Worm (Caenorhabditis elegans): ENCODE data around the gene cux-7.

The cux-7 gene

DNA sequence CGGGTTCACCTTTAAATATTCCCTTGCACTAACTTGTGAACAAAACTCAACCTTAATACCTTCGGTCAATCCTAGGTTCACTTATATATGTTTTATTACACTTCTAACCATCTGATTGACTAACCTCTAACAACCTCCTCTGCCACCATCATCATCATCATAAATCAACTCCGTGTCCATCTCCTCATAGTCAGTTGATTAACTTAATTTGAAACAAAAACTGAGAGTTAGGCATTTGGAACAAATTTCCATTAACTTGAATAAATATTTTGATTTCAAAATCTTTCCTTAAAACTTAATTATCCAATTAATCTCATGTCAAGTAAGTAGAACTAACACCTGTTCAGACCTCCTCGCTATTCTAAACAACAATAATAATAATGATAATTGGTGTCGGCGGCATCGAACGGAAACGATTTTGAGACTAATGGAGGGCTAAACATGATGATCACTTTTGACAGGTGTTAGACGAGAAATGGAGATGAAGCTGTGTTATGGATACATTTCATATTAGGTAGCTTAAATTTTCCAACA is 33.1 kb upstream of the cux-7 start:
- TF ChIP-seq M03D4.4 (tag; optimal IDR thresholded peaks at IDR 0.05): no peak
- peak; percentile 66 for TF ChIP-seq unc-62 (GFP tag; optimal IDR thresholded peaks at IDR 0.05)
- TF ChIP-seq nhr-2 (tag; optimal IDR thresholded peaks at IDR 0.05): peak; percentile 19

DNA sequence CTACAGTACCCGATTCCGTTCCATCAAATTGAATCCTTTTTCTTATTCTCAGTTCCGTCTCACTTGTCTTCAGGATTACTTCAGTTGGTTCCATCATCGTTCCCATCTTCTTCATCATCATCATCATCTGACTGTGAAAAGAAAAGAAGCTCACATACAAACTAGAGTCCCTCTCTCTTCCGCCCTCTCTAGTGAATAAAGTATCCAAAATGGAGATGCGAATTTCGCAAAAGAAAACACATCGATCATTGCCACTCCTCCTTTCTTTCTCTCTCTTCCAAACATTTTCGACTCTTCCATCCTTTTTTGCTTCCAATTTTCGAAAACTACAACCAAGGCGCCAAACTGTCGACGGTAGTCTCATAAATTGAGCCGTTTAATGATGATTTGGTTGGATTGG is 32.2 kb upstream of the cux-7 start:
- TF ChIP-seq ceh-43 (GFP tag; optimal IDR thresholded peaks at IDR 0.05): no peak
- TF ChIP-seq nhr-2 (tag; optimal IDR thresholded peaks at IDR 0.05): no peak
- TF ChIP-seq lsy-2 (tag; optimal IDR thresholded peaks at IDR 0.05): no peak
- TF ChIP-seq cnd-1 (tag; optimal IDR thresholded peaks at IDR 0.05): no peak
- TF ChIP-seq ces-1 (GFP tag; optimal IDR thresholded peaks at IDR 0.05): no peak
- no peak for TF ChIP-seq ceh-39 (tag; optimal IDR thresholded peaks at IDR 0.05)
- no peak for TF ChIP-seq ceh-83 (GFP tag; optimal IDR thresholded peaks at IDR 0.05)
- no peak for TF ChIP-seq tbx-8 (GFP tag; optimal IDR thresholded peaks at IDR 0.05)
- TF ChIP-seq lin-32 (GFP tag; optimal IDR thresholded peaks at IDR 0.05): no peak
- TF ChIP-seq unc-39 (tag; optimal IDR thresholded peaks at IDR 0.05): no peak
- no peak for TF ChIP-seq drap-1 (GFP tag; optimal IDR thresholded peaks at IDR 0.05)

DNA sequence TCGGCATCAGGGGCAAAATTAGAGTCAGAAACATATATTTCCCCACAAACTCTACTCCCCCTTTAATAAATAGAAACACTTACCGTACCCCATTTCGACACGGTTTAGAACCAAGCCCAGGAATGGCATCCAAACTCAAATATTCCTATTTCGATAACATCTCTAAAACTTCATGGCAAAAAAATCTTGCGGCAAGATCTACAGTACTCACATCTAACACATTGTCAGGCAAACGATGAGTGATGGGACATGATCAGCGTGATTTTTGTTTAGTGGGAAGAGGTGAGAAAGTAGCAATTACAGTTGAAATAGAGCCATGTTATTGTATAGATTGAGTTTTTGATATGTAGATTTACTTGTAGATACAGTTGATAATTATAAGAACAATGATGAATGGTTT is 30.3 kb upstream of the cux-7 start:
- TF ChIP-seq unc-62 (GFP tag; optimal IDR thresholded peaks at IDR 0.05) (peak; percentile 28), nhr-76 (tag; optimal IDR thresholded peaks at IDR 0.05) (no peak)

DNA sequence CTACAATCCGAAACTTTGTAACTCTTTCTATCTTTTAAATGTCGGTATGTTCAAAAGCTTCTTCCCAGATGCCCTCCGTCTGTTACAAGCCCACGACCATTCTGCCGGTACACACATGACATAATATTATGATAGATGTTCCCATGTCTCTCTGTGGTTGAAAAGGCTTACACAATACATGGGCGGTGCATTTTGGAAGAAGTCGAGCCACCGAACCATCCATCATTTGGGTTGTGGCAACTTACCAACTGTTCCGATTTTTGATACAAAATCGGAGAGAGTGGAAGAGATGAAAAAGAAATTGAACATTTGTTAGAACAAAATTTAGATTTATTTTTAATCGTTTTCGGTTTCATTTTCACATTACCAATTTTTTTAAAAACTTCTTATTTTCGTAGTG is 28.3 kb upstream of the cux-7 start:
- TF ChIP-seq unc-62 (GFP tag; optimal IDR thresholded peaks at IDR 0.05) (peak; percentile 96), M03D4.4 (tag; optimal IDR thresholded peaks at IDR 0.05) (no peak), ceh-39 (tag; optimal IDR thresholded peaks at IDR 0.05) (no peak), pha-4 (tag; optimal IDR thresholded peaks at IDR 0.05) (no peak), hlh-1 (tag; optimal IDR thresholded peaks at IDR 0.05) (peak; percentile 78), nhr-237 (tag; optimal IDR thresholded peaks at IDR 0.05) (no peak), unc-39 (tag; optimal IDR thresholded peaks at IDR 0.05) (no peak), ztf-11 (tag; optimal IDR thresholded peaks at IDR 0.05) (no peak), unc-120 (tag; optimal IDR thresholded peaks at IDR 0.05; ENCODE audit: poor library complexity, severe bottlenecking) (peak; percentile 50), ces-1 (GFP tag; optimal IDR thresholded peaks at IDR 0.05) (no peak), cnd-1 (tag; optimal IDR thresholded peaks at IDR 0.05) (peak; percentile 14)

DNA sequence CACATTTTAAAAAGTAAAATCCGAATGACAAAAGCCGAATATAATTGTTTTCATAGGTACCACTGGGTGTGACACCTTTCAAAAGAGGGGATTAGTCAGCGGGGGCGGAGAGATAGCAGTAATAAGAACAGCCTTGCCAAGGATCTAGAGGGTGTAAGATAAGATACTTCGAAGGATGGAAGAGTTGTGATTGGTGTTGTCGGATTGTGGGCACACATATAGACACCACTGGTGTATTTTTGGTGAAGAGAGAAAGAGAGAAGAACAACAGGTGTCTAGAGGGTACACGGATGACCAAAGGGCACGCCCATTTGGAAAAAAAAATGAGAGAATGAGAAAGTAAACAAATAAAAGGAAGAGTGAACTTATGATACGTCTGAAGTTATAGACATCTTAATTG is 24.5 kb upstream of the cux-7 start:
- TF ChIP-seq unc-62 (GFP tag; optimal IDR thresholded peaks at IDR 0.05) (peak; percentile 74), blmp-1 (tag; optimal IDR thresholded peaks at IDR 0.05) (no peak), hlh-1 (tag; optimal IDR thresholded peaks at IDR 0.05) (peak; percentile 93), nhr-12 (tag; optimal IDR thresholded peaks at IDR 0.05) (no peak), unc-120 (tag; optimal IDR thresholded peaks at IDR 0.05; ENCODE audit: poor library complexity, severe bottlenecking) (peak; percentile 83)

DNA sequence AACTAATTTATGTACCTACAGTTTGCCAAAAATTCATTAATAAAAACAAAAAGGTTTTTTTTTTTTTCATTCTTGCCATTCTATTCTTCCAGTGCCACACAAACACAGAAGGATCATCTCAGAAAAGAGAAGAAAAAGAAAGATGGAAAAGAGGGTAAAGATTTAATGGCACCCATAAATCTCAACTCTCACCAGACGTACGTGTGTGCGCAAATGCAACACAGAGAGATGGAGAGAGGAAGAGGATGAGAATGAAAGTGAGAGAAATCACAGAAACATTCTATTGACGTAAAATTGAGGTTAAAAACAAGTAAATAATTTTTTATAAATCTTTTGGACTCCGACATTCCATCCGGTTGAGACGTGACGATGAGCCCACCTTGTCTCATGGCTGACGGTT is 23.6 kb upstream of the cux-7 start:
- TF ChIP-seq hlh-1 (tag; optimal IDR thresholded peaks at IDR 0.05) (peak; percentile 71), unc-62 (GFP tag; optimal IDR thresholded peaks at IDR 0.05) (peak; percentile 82), mab-5 (tag; optimal IDR thresholded peaks at IDR 0.05) (peak; percentile 61), lin-32 (GFP tag; optimal IDR thresholded peaks at IDR 0.05) (no peak), unc-120 (tag; optimal IDR thresholded peaks at IDR 0.05; ENCODE audit: poor library complexity, severe bottlenecking) (peak; percentile 1)

DNA sequence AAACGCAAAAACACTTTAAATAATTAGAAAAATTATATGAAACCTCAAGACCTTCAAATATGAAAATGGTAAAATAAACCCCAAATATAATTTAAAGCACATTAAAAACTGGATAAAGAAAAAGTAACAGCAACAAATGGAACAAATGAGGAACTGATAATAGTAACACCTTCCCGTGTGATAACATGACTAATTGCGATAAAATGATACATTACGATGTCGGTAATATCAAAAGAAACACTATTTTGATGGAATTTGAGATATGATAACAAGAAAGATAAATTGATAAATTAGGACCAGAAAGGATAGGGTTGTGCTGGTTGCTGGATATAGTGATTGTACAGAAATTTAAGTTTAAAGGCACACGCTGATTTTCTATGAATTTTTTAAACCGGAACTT is 21.4 kb upstream of the cux-7 start:
- TF ChIP-seq nhr-12 (tag; optimal IDR thresholded peaks at IDR 0.05): no peak
- TF ChIP-seq nhr-76 (tag; optimal IDR thresholded peaks at IDR 0.05): no peak
- TF ChIP-seq elt-1 (tag; optimal IDR thresholded peaks at IDR 0.05; ENCODE audit: borderline replicate concordance, insufficient read depth): no peak
- no peak for TF ChIP-seq pha-4 (tag; optimal IDR thresholded peaks at IDR 0.05)
- TF ChIP-seq lin-32 (GFP tag; optimal IDR thresholded peaks at IDR 0.05): no peak
- TF ChIP-seq ham-2 (GFP tag; optimal IDR thresholded peaks at IDR 0.05): no peak
- no peak for TF ChIP-seq mep-1 (tag; optimal IDR thresholded peaks at IDR 0.05)
- TF ChIP-seq nhr-28 (tag; optimal IDR thresholded peaks at IDR 0.05): no peak
- no peak for TF ChIP-seq unc-39 (tag; optimal IDR thresholded peaks at IDR 0.05)
- no peak for TF ChIP-seq M03D4.4 (tag; optimal IDR thresholded peaks at IDR 0.05)
- TF ChIP-seq snpc-4 (tag; optimal IDR thresholded peaks at IDR 0.05): no peak
- TF ChIP-seq ceh-83 (GFP tag; optimal IDR thresholded peaks at IDR 0.05): no peak
- TF ChIP-seq elt-3 (tag; optimal IDR thresholded peaks at IDR 0.05): no peak
- TF ChIP-seq tbx-8 (GFP tag; optimal IDR thresholded peaks at IDR 0.05): no peak
- no peak for TF ChIP-seq sptf-1 (tag; optimal IDR thresholded peaks at IDR 0.05)
- TF ChIP-seq sem-2 (GFP tag; optimal IDR thresholded peaks at IDR 0.05): no peak
